Fruit fly (Drosophila melanogaster): ENCODE data around the gene prage.
A peak's percentile ranks its signal among the peaks of the same experiment; 100 is the strongest.

Gene prage

DNA sequence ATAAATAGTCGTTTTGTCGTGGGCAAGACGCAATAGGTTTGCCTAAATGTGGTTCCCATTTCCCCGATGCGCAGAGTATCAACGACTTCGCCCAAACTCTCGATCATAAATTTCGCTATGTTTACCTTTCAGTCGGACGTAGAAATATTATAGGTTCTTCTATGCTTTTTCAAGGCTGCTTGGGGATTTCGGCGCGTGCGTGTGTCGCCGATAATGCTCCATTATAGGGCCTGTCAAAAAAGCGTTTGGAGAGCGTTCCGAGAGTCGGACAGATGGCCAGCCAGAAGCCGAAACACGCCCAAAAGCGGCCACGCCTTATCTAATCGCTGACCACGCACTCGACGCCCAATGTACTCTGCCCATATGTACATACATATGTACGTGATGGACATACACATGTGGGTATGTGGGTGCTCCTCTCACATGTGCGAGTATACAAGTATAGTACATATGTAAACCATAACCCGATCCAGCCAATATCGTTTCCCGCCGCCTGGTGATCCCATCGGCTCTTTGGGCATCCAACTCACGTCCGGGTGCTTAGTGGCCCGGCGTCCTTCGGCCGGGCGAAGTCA is 75.2 kb downstream of the prage start (continued):
- TF ChIP-seq CG1647 (GFP tag; optimal IDR thresholded peaks at IDR 0.05) (no peak), Doc2 (GFP tag; IDR thresholded peaks at IDR 0.05) (no peak), CG10543 (GFP tag; optimal IDR thresholded peaks at IDR 0.05) (peak; percentile 60), CG33557 (GFP tag; optimal IDR thresholded peaks at IDR 0.05) (no peak), CG1603 (tag; optimal IDR thresholded peaks at IDR 0.05) (no peak), HLH4C (GFP tag; IDR thresholded peaks at IDR 0.05; ENCODE audit: partially characterized antibody) (no peak), cg (GFP tag; optimal IDR thresholded peaks at IDR 0.05) (peak; percentile 12), CG9609 (GFP tag; optimal IDR thresholded peaks at IDR 0.05) (no peak), wdn (GFP tag; IDR thresholded peaks at IDR 0.05) (no peak), trem (tag; optimal IDR thresholded peaks at IDR 0.05) (no peak), CG10274 (GFP tag; optimal IDR thresholded peaks at IDR 0.05) (no peak), CG7357 (GFP tag; IDR thresholded peaks at IDR 0.05) (no peak), ems (GFP tag; optimal IDR thresholded peaks at IDR 0.05) (no peak), cas (GFP tag; IDR thresholded peaks at IDR 0.05) (no peak), CG6813 (GFP tag; optimal IDR thresholded peaks at IDR 0.05) (no peak), CG6175 (GFP tag; IDR thresholded peaks at IDR 0.05) (no peak), CG34376 (GFP tag; optimal IDR thresholded peaks at IDR 0.05) (peak; percentile 60), CG3726 (GFP tag; IDR thresholded peaks at IDR 0.05) (no peak), CHES-1-like (GFP tag; optimal IDR thresholded peaks at IDR 0.05) (no peak), ssp (GFP tag; IDR thresholded peaks at IDR 0.05) (no peak), CG16863 (GFP tag; optimal IDR thresholded peaks at IDR 0.05) (no peak), chinmo (GFP tag; IDR thresholded peaks at IDR 0.05; ENCODE audit: partially characterized antibody) (no peak), CG8388 (GFP tag; optimal IDR thresholded peaks at IDR 0.05) (no peak), CG13775 (GFP tag; optimal IDR thresholded peaks at IDR 0.05) (no peak), Aef1 (GFP tag; IDR thresholded peaks at IDR 0.05) (no peak)

DNA sequence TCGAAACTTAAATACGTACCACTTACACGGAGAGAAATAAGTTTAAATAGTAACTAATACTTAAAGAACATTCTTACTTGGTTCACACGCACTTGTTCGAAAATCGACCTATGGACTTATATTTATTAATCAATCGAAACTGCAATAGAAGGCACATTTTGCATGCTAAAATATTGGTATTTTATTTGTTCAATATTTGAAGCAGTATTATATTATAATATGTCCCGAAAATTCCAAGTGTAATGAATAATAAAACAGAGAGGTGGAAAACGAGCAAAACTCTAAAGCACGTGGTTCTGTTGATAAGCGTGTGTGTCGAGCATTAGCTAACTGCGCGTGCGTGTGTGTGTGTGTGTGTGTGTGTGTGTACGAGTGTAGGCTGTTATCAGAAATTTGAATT is 76.4 kb downstream of the prage start:
- TF ChIP-seq sim (GFP tag; IDR thresholded peaks at IDR 0.05), result peak; percentile 43; the same call in 1 of the 2 replicates
- TF ChIP-seq fd96Cb (tag; optimal IDR thresholded peaks at IDR 0.05), result peak; percentile 73
- TF ChIP-seq CG7556 (GFP tag; optimal IDR thresholded peaks at IDR 0.05), result peak; percentile 90
- peak; percentile 92 for TF ChIP-seq Hand (GFP tag; optimal IDR thresholded peaks at IDR 0.05)
- TF ChIP-seq CG14050 (GFP tag; IDR thresholded peaks at IDR 0.05), result peak; percentile 61; the same call in 2 of the 3 replicates
- peak; percentile 54 for TF ChIP-seq CG1529 (GFP tag; optimal IDR thresholded peaks at IDR 0.05)
- TF ChIP-seq Poxn (GFP tag; IDR thresholded peaks at IDR 0.05), result peak; percentile 66; the same call in 1 of the 2 replicates
- TF ChIP-seq hth (optimal IDR thresholded peaks at IDR 0.05), result no peak
- TF ChIP-seq prd (optimal IDR thresholded peaks at IDR 0.05), result no peak
- TF ChIP-seq prd (GFP tag; IDR thresholded peaks at IDR 0.05), result peak; percentile 81
- TF ChIP-seq pho (GFP tag; optimal IDR thresholded peaks at IDR 0.05), result peak; percentile 83
- peak; percentile 85 for TF ChIP-seq mam (GFP tag; optimal IDR thresholded peaks at IDR 0.05)
- TF ChIP-seq NC2α (GFP tag; optimal IDR thresholded peaks at IDR 0.05), result no peak
- TF ChIP-seq CG15011 (GFP tag; optimal IDR thresholded peaks at IDR 0.05), result peak; percentile 82
- peak; percentile 65 for TF ChIP-seq cg (GFP tag; optimal IDR thresholded peaks at IDR 0.05)
- peak; percentile 23 for TF ChIP-seq pb (GFP tag; optimal IDR thresholded peaks at IDR 0.05)
- TF ChIP-seq yki (optimal IDR thresholded peaks at IDR 0.05), result no peak
- peak; percentile 70 for TF ChIP-seq Asciz (GFP tag; optimal IDR thresholded peaks at IDR 0.05)
- peak; percentile 72; the same call in 3 of the 4 replicates for TF ChIP-seq Gug (GFP tag; IDR thresholded peaks at IDR 0.05)
- TF ChIP-seq odd (GFP tag; optimal IDR thresholded peaks at IDR 0.05), result peak; percentile 74
- TF ChIP-seq CG12155 (GFP tag; optimal IDR thresholded peaks at IDR 0.05), result peak; percentile 87
- TF ChIP-seq Sox102F (GFP tag; optimal IDR thresholded peaks at IDR 0.05), result peak; percentile 84
- TF ChIP-seq Scr (GFP tag; IDR thresholded peaks at IDR 0.05; ENCODE audit: partially characterized antibody), result no peak
- TF ChIP-seq CG17912 (GFP tag; optimal IDR thresholded peaks at IDR 0.05), result peak; percentile 16
- TF ChIP-seq Meics (GFP tag; optimal IDR thresholded peaks at IDR 0.05), result peak; percentile 94
- TF ChIP-seq Abd-B (GFP tag; optimal IDR thresholded peaks at IDR 0.05), result peak; percentile 84
- TF ChIP-seq CG10431 (GFP tag; optimal IDR thresholded peaks at IDR 0.05), result no peak
- no peak for TF ChIP-seq CG1024 (GFP tag; IDR thresholded peaks at IDR 0.05)

All from whole organism, embryonic.